Worm (Caenorhabditis elegans): ENCODE data around the gene ztf-13.

- TF ChIP-seq blmp-1 (tag; optimal IDR thresholded peaks at IDR 0.05) (no peak), mep-1 (tag; optimal IDR thresholded peaks at IDR 0.05) (no peak), nhr-2 (tag; optimal IDR thresholded peaks at IDR 0.05) (no peak), drap-1 (GFP tag; optimal IDR thresholded peaks at IDR 0.05) (no peak), lin-13 (tag; optimal IDR thresholded peaks at IDR 0.05) (no peak), unc-62 (GFP tag; optimal IDR thresholded peaks at IDR 0.05) (no peak), cnd-1 (tag; optimal IDR thresholded peaks at IDR 0.05) (no peak), sptf-1 (tag; optimal IDR thresholded peaks at IDR 0.05) (no peak), lin-32 (GFP tag; optimal IDR thresholded peaks at IDR 0.05) (no peak), ztf-11 (tag; optimal IDR thresholded peaks at IDR 0.05) (no peak), elt-3 (tag; optimal IDR thresholded peaks at IDR 0.05) (no peak), unc-39 (tag; optimal IDR thresholded peaks at IDR 0.05) (no peak)
These were observed 12.6 kb downstream of the ztf-13 start, which contains the start of gene pccb-1 for ce11 chrX:3089423-3089822.

Measured in whole organism, mixed stage, embryonic.